Fruit fly (Drosophila melanogaster): ENCODE data around the gene bou.
A peak's percentile ranks its signal among the peaks of the same experiment; 100 is the strongest.

Gene bou

dm6 chrX:6982054-6982453 lies 4.2 kb upstream of the bou start (continued):
- TF ChIP-seq dpn (GFP tag; optimal IDR thresholded peaks at IDR 0.05) (peak; percentile 1 to 13), chn (GFP tag; optimal IDR thresholded peaks at IDR 0.05) (no peak), zf30C (GFP tag; optimal IDR thresholded peaks at IDR 0.05) (peak; percentile 77), cato (GFP tag; optimal IDR thresholded peaks at IDR 0.05; ENCODE audit: borderline replicate concordance) (no peak), Hmr (GFP tag; optimal IDR thresholded peaks at IDR 0.05) (peak; percentile 4), CG14441 (GFP tag; IDR thresholded peaks at IDR 0.05) (no peak), slp2 (GFP tag; optimal IDR thresholded peaks at IDR 0.05) (no peak), Blimp-1 (GFP tag; optimal IDR thresholded peaks at IDR 0.05) (peak; percentile 56), CG15269 (tag; optimal IDR thresholded peaks at IDR 0.05) (peak; percentile 31), CG1603 (tag; optimal IDR thresholded peaks at IDR 0.05) (peak; percentile 52), CG16779 (GFP tag; IDR thresholded peaks at IDR 0.05) (no peak), CG10209 (GFP tag; optimal IDR thresholded peaks at IDR 0.05) (peak; percentile 7), amos (GFP tag; IDR thresholded peaks at IDR 0.05; ENCODE audit: partially characterized antibody) (no peak), CG7963 (GFP tag; IDR thresholded peaks at IDR 0.05; ENCODE audit: partially characterized antibody) (no peak), CG12391 (tag; optimal IDR thresholded peaks at IDR 0.05) (peak; percentile 51), CG12659 (GFP tag; optimal IDR thresholded peaks at IDR 0.05) (peak; percentile 16), run (tag; optimal IDR thresholded peaks at IDR 0.05) (no peak), D (optimal IDR thresholded peaks at IDR 0.05) (no peak), D (GFP tag; optimal IDR thresholded peaks at IDR 0.05) (peak; percentile 35), CG13775 (GFP tag; optimal IDR thresholded peaks at IDR 0.05) (peak; percentile 24), CG2116 (GFP tag; optimal IDR thresholded peaks at IDR 0.05) (peak; percentile 12), org-1 (GFP tag; optimal IDR thresholded peaks at IDR 0.05) (no peak), CG33557 (GFP tag; optimal IDR thresholded peaks at IDR 0.05) (peak; percentile 17), CG8290 (GFP tag; optimal IDR thresholded peaks at IDR 0.05) (no peak), CG8290 (tag; optimal IDR thresholded peaks at IDR 0.05) (peak in 1 of 2 experiments; percentile 5), CoRest (tag; optimal IDR thresholded peaks at IDR 0.05) (peak; percentile 54), nmo (GFP tag; optimal IDR thresholded peaks at IDR 0.05) (peak; percentile 39), Ssrp (tag; optimal IDR thresholded peaks at IDR 0.05) (peak; percentile 35), PHDP (tag; optimal IDR thresholded peaks at IDR 0.05) (peak; percentile 50), bsh (GFP tag; optimal IDR thresholded peaks at IDR 0.05) (peak in 1 of 2 experiments; percentile 62), lola (GFP tag; optimal IDR thresholded peaks at IDR 0.05) (peak in 1 of 3 experiments; percentile 64), CG17829 (tag; optimal IDR thresholded peaks at IDR 0.05) (peak; percentile 44), Xbp1 (GFP tag; optimal IDR thresholded peaks at IDR 0.05) (peak; percentile 26), Spps (tag; optimal IDR thresholded peaks at IDR 0.05) (peak; percentile 37), fd96Cb (tag; optimal IDR thresholded peaks at IDR 0.05) (peak; percentile 42), CG1602 (GFP tag; optimal IDR thresholded peaks at IDR 0.05) (no peak), Eip74EF (GFP tag; optimal IDR thresholded peaks at IDR 0.05) (no peak), CG15696 (tag; optimal IDR thresholded peaks at IDR 0.05) (peak; percentile 34), trem (tag; optimal IDR thresholded peaks at IDR 0.05) (peak; percentile 46), CG9437 (GFP tag; optimal IDR thresholded peaks at IDR 0.05) (peak; percentile 1), CG10147 (GFP tag; optimal IDR thresholded peaks at IDR 0.05) (peak; percentile 5), CG14710 (tag; optimal IDR thresholded peaks at IDR 0.05) (peak; percentile 55), CG7839 (tag; optimal IDR thresholded peaks at IDR 0.05) (peak; percentile 53), CG2202 (tag; optimal IDR thresholded peaks at IDR 0.05) (no peak), phol (tag; optimal IDR thresholded peaks at IDR 0.05) (peak; percentile 60), Taf1 (GFP tag; IDR thresholded peaks at IDR 0.05) (no peak), dmrt11E (tag; optimal IDR thresholded peaks at IDR 0.05) (peak; percentile 66), D19A (tag; optimal IDR thresholded peaks at IDR 0.05) (peak; percentile 32), gcm (GFP tag; optimal IDR thresholded peaks at IDR 0.05) (peak; percentile 19)
